Fruit fly (Drosophila melanogaster): ENCODE data around the gene AstA-R2.
"Not testable (repeated sequence)": the region's sequence is repeated elsewhere in the genome, so short reads cannot be mapped to it uniquely, and the experiment has no call there.

The AstA-R2 gene

dm6 chr3R:28744682-28745081 is at the start of gene AstA-R2:
Gene AstA-R2 (minus strand): TSS chr3R:28744782.
- TF ChIP-seq noc (tag; optimal IDR thresholded peaks at IDR 0.05) = no peak

DNA sequence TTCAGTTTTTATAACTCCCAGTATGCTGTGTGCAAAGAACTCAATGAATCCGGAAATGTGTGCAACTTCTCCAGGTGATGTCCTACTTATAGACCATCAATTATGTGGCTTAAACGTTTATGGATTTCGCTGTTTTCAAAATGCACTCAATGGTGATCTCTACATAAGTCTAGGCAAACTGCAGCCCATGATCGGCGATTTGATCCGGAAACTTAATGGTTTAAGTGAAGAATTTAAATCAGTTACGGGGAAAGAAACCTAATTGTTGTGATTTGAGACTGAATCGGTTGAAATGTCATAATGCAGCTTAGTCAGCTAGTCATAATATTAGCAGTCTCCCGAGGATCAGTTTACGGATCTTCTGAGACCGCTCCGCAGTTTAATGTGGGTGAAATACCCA is 45.6 kb upstream of the AstA-R2 start, which contains the start of gene intr:
Gene intr (plus strand): TSS at position 301 of the 400 bp plus-strand sequence.
- TF ChIP-seq noc (tag; optimal IDR thresholded peaks at IDR 0.05) = no peak

DNA sequence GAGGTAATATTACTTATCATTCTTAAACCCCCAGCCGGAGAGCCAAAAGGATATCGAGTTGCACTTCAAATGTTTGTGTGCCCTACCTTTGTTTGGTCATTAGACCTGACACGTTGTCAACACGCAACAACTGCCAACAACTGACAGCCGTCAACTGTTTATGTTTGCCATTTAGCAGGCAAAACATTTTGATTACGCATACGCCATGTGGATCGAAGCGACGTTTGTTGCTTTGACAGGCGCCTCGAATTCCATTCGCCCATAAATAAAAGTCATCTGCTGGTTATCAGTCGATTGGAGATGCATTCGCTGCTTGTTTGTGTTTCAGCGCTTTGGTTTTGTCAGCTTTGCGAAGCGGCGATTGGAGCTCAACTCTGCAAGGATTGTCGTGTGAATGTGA is 44.7 kb upstream of the AstA-R2 start, which contains the start of gene CG34295:
Gene CG34295 (plus strand): TSS at position 301 of the 400 bp plus-strand sequence.
- TF ChIP-seq noc (tag; optimal IDR thresholded peaks at IDR 0.05) = no peak

DNA sequence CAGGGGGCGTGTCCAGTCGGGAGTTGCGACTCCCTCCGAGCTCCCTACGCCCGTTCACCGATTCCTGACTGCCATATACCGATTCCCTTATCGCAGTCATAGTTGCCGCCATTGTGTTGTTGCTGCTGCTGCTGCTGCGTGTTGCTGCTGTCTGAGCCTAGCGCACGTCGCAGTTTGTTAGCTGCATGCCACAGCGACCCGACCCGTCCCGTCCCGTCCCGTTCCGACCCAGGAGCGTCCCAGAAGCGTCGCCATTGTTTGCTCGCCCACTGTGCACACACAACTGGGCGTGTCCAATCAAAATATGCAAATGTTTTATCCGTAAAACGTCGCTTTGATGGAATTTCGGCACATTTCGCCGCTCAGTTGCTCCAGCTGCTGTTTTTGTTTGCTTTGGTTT is 31.1 kb upstream of the AstA-R2 start:
- no peak for TF ChIP-seq noc (tag; optimal IDR thresholded peaks at IDR 0.05)

DNA sequence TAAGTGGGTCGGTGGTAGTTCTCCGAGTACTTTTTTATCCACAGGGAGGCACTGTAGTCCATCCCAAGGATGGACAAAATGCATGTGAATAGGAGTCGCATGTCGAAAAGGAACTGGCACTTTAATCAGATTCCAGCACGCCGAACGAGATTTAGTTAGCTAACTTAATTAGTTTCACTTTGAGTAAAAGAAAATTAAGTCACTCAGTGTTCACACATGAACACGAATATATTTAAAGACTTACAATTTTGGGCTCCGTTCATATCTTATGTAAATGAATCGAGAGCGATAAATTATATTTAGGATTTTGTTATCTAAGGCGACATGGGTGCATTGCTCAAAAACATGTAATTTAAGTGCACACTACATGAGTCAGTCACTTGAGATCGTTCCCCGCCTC is 13.6 kb upstream of the AstA-R2 start, which contains the start of gene aqrs:
Gene aqrs (minus strand): TSS at position 101 of the 400 bp plus-strand sequence.
- TF ChIP-seq noc (tag; optimal IDR thresholded peaks at IDR 0.05) = not testable (repeated sequence)

DNA sequence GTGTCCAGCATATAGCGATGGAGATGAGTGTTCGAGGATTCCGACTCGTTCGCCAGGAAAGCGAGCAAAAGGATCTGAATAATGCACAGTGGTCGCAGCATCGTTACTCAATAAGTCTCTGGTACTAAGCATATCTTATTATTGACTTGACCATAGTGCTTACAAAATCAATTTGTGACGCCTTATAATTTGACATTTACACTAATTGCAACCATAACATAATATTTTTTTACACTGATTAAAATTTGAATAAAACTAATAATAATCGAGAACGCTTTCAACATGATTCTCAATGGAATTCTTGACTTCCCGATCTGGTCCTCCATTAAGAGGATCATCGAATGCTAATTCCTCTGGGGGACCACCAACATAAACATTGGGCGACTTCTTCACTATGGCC is 12.3 kb upstream of the AstA-R2 start, which contains the start of gene CG9997:
Gene CG9997 (minus strand): TSS at position 101 of the 400 bp plus-strand sequence.
- TF ChIP-seq noc (tag; optimal IDR thresholded peaks at IDR 0.05) = no peak

DNA sequence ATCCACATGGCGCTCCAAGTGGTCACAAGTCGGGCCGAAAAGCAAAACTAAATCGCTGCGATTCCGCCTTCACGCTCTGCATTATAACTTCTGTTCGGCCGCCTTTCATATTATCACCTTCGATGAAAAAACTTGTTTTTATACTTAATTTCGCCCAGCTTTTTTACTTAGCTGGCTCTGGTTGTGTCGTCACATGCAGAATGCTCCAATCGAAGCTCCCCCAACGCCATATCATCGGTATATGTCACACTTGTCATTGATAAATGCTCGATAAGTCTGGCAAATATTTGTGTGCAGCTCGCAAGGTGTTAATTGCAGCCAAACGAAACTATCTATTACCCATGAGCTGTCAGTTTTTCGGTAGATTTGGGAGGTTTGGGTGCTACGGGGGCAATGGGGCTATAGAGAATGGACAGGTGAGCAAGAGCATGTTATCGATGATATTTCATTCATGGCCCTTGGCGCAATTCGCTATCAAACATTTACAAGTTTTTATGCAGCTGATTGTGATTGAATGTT is 7.1 kb upstream of the AstA-R2 start, which contains the start of gene CG10000:
Gene CG10000 (minus strand): TSS at position 51 of the 519 bp plus-strand sequence.
- peak; percentile 21 for TF ChIP-seq noc (tag; optimal IDR thresholded peaks at IDR 0.05)

- no peak for TF ChIP-seq noc (tag; optimal IDR thresholded peaks at IDR 0.05)
Observed at dm6 chr3R:28695993-28696392, 48.6 kb downstream of the AstA-R2 start, which contains the start of gene htt. Gene htt (plus strand): TSS chr3R:28696242.

DNA sequence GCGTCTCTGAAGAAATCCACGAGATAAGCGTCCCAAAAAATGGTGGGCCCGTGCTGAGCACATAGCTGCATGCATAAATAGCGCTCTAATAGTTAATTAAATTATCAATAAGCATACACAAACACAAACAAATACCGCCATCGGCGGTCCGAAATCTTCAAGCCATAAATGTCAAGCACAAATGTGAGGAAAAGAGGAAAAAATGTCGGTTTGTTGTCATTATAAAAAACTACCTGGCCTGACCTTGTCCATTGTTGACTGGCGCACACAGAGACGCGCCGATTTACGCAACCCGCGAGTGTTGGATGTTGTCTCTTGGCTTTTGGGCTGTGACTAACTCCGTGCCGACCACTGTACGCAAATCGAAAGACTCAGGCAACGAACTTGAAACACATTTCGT is 56.6 kb downstream of the AstA-R2 start:
- TF ChIP-seq noc (tag; optimal IDR thresholded peaks at IDR 0.05) = no peak
